Worm (Caenorhabditis elegans): ENCODE results near the gene W06G6.15.
"Not testable (repeated sequence)": the region's sequence is repeated elsewhere in the genome, so short reads cannot be mapped to it uniquely, and the experiment has no call there.

W06G6.15 gene

DNA sequence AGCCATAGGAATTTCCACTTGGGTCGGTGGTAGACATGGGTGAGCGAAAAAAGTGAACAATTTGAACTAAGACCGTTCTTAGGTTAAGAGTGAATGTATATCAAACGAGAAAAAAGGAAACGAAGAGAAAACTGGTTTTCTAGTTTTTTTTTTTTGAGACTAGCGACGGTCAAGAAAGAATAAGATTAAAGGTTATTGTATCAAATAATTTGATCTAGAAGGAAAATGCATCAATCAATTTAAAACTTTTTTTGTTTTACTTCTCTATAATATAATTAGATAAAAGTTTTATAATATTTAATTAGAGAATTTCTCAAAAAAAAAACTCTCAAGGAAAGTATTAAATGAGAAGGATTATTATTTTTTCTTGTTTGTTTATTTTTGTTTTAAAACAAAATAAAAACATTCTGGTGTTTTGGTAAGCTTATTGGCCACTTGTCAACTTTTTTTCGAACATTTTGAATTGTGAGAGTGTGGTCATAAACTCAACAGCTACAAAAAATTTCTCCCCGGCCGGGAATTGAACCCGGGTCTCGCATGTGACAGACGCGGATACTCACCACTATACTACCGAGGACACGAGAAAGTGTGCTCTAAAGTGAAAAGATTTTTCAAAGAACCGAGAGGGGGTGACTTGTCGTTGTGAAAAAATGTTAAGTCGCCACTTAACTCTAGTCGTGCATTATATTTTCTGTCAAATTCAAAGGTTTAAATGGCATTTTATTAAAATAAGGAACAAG, 9.0 kb upstream of the W06G6.15 start, which contains the start of gene W06G6.17:
Gene W06G6.17, minus strand, starts transcription at position 51 of the 740 bp plus-strand sequence.
- TF ChIP-seq mdl-1 (tag; optimal IDR thresholded peaks at IDR 0.05) (no peak), ztf-4 (tag; optimal IDR thresholded peaks at IDR 0.05) (no peak)

DNA sequence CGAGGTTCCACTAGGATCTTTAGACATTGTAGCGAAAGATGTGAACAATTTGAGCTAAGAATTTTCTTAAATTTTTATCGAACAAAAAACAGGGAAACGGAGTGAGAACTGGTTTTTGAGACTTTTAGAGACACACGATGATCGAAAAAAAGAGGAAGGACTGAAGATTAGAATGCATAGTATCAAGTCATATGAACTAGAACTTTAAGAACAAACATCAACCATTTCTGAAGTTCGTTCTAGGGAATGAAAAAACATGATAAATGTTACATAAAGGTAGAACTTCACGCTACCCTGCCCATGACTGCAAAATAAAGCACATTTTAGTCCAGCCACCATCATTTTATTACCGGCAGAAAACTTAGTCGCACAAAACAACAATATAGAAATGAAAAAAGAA, 8.0 kb upstream of the W06G6.15 start, which contains the start of gene W06G6.9:
Gene W06G6.9, minus strand, starts transcription at position 101 of the 400 bp plus-strand sequence.
- no peak for TF ChIP-seq aha-1 (tag; optimal IDR thresholded peaks at IDR 0.05)
- no peak for TF ChIP-seq aly-2 (tag; optimal IDR thresholded peaks at IDR 0.05)
- TF ChIP-seq efl-3 (GFP tag; optimal IDR thresholded peaks at IDR 0.05): no peak
- TF ChIP-seq nhr-237 (tag; optimal IDR thresholded peaks at IDR 0.05): no peak
- TF ChIP-seq mef-2 (tag; optimal IDR thresholded peaks at IDR 0.05): no peak
- no peak for TF ChIP-seq snpc-4 (tag; optimal IDR thresholded peaks at IDR 0.05)
- TF ChIP-seq zip-4 (GFP tag; optimal IDR thresholded peaks at IDR 0.05): no peak
- no peak for TF ChIP-seq ceh-90 (tag; optimal IDR thresholded peaks at IDR 0.05)
- no peak for TF ChIP-seq nhr-77 (tag; optimal IDR thresholded peaks at IDR 0.05)
- TF ChIP-seq pag-3 (tag; optimal IDR thresholded peaks at IDR 0.05; ENCODE audit: borderline replicate concordance, insufficient read depth): no peak
- no peak for TF ChIP-seq hlh-4 (tag; optimal IDR thresholded peaks at IDR 0.05)
- no peak for TF ChIP-seq grh-1 (GFP tag; IDR thresholded peaks at IDR 0.05)

DNA sequence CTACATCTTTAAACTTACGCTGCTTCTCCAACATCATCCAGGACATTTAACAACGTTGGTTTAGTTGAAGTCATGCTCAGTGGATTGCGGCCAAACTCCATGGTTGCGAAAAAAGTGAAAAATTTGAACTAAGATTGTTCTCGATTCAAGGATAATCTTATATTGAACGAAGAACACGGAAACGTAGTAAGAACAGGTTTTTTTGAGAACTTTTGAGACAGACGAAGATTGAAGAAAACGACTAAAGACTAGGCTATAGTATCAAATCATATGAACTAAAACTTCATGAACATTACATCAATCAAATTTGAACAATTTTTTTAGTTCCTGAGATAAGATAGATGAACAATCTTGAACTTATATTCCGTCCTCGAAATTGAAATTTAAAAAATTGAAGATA, 7.2 kb upstream of the W06G6.15 start, which contains the start of gene W06G6.10:
Gene W06G6.10, minus strand, starts transcription at position 101 of the 400 bp plus-strand sequence.
- TF ChIP-seq efl-1 (optimal IDR thresholded peaks at IDR 0.05) (no peak), efl-1 (GFP tag; optimal IDR thresholded peaks at IDR 0.05 in 1 of 2) (peak in 1 of 2 experiments; percentile 10), mef-2 (tag; optimal IDR thresholded peaks at IDR 0.05) (no peak)

DNA sequence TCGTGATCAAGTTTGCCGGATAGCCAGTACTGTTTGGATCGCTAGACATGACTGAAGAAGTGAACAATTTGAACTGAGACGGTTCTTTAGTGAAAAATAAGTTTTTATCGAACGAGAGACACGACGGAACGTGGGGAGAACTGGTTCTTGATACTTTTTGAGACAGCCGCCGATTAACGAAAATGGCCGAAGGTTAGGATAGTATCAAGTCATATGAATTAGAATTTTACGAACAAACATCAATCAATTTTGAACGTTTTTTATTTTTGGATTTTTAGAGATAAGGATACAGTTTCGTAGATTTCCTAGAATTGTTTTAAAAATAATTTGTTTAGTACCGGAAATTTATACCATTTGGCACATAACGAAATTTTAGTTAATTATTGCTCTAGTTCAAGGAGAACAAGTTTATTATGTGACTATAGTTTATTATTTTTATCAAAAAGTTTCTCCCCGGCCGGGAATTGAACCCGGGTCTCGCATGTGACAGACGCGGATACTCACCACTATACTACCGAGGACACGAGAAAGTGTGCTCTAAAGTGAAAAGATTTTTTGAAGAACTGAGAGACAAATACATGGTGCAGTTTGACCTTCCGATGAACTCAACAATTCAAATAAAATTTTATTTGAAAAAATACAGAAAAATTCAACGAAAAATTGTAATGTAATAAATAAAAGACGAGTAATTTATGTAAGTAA, 5.9 kb upstream of the W06G6.15 start, which contains the start of gene W06G6.20:
Gene W06G6.20, minus strand, starts transcription at position 51 of the 702 bp plus-strand sequence.
- peak; percentile 6 for TF ChIP-seq nhr-85 (tag)
- no peak for TF ChIP-seq lin-13 (GFP tag; optimal IDR thresholded peaks at IDR 0.05)

DNA sequence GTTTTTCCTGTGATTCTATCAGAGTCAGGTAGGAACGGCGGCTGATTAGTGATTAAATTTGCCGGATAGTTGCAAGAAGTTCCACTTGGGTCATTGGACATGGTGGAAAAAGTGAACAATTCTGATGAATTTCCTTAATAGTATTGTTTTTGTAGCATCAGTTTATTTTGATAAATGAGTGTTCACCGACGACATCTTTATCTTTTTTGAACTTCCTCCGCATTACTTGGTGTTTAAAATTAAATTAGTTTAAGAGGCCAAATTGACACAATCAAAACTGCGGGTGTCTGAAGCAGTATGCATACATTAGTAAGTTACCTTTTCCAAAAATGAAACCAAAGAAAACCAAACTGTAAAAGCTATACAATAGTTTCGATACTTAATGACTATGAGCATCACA, 5.1 kb upstream of the W06G6.15 start, which contains the start of gene W06G6.11:
Gene W06G6.11, minus strand, starts transcription at position 101 of the 400 bp plus-strand sequence.
- TF ChIP-seq xbp-1, hlh-4, mef-2 (tag; optimal IDR thresholded peaks at IDR 0.05): not testable (repeated sequence)

DNA sequence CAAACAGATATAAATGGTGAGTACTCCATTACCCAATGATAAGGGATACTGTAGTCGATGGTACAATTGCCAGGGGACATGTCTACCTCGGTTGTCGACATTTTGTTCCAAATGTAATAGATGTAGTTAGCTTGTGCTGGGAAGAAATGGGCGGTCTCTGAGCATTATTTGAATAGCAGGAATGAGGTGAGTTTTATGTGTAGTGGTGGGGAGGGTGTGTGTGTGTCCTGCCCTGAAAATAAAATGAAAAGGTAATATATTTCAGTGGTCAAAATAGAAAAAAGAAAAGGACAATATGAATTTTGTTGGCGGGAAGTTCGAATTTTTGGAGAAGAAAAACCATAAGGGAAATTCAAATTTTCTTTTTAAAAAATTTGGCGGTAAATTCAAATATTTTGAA, 6.5 kb downstream of the W06G6.15 start, which contains the start of gene Y70C5B.2:
Gene Y70C5B.2, minus strand, starts transcription at position 101 of the 400 bp plus-strand sequence.
- not testable (repeated sequence) for TF ChIP-seq ztf-4 (tag; optimal IDR thresholded peaks at IDR 0.05); vab-15 (tag; optimal IDR thresholded peaks at IDR 0.05); fkh-10 (GFP tag; optimal IDR thresholded peaks at IDR 0.05)

DNA sequence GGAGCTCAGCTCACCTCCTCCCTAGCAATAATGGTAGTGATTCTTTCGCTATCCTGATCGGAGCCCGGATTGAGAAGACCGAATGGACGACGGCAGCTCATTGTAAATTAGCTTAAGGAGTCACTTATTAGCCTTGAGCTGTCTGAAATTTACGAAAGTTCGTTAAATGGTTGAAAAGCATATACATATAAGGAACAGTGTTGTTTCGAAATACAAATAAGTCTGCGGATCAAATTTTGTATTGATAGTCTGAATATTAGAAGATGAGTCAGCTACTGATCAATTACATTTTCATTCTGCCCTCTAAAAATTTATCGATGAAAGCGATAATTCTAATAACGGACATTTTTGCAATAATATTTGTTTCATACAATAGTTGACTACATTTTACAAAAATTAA, 12.3 kb downstream of the W06G6.15 start, which contains the start of gene F14F8.14:
Gene F14F8.14, minus strand, starts transcription at position 101 of the 400 bp plus-strand sequence.
- TF ChIP-seq Y116A8C.19 (tag; optimal IDR thresholded peaks at IDR 0.05; ENCODE audit: borderline replicate concordance) (no peak), C34B4.2 (tag; optimal IDR thresholded peaks at IDR 0.05) (no peak), hlh-17 (GFP tag; optimal IDR thresholded peaks at IDR 0.05; ENCODE audit: borderline replicate concordance) (no peak)

DNA sequence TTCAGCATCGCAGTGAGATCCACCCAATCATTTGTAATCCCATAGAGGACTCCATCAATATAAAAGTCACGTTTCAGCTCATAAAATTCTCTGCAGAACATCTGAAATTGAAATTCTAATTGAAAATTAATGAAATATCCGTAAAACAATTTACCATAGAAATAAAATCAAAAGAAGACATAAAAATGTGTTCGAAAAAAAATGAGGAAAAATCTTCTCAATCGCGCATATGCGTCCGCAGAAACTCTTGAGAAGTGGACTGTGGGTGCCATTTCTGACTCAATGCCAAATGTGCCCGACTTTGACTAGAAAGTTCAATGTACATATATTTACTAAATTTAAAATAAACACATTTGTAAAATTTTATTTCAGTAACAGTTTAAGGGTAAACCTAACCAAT, 14.1 kb downstream of the W06G6.15 start, which contains the start of gene F14F8.9:
Gene F14F8.9, minus strand, starts transcription at position 101 of the 400 bp plus-strand sequence.
- TF ChIP-seq dpl-1 (GFP tag; optimal IDR thresholded peaks at IDR 0.05): no peak
- no peak for TF ChIP-seq mef-2 (tag; optimal IDR thresholded peaks at IDR 0.05)
- TF ChIP-seq ets-5 (GFP tag; IDR thresholded peaks at IDR 0.05): no peak
- no peak for TF ChIP-seq F16B12.6 (tag; optimal IDR thresholded peaks at IDR 0.05)
- TF ChIP-seq xbp-1 (tag; optimal IDR thresholded peaks at IDR 0.05): no peak
- no peak for TF ChIP-seq pag-3 (tag; optimal IDR thresholded peaks at IDR 0.05; ENCODE audit: borderline replicate concordance, insufficient read depth)
- TF ChIP-seq grh-1 (GFP tag; IDR thresholded peaks at IDR 0.05): no peak
- no peak for TF ChIP-seq unc-86 (tag; optimal IDR thresholded peaks at IDR 0.05)
- no peak for TF ChIP-seq sptf-1 (tag; optimal IDR thresholded peaks at IDR 0.05)
- no peak for TF ChIP-seq C04F5.9 (tag; optimal IDR thresholded peaks at IDR 0.05)

Measured in whole organism, L1 larva.